Worm (Caenorhabditis elegans) whole organism, late embryonic: ENCODE measurements around the gene irg-5.

Experiments
- C38D4.7 ChIP-seq: fragments of 200-800 bp; sonication (Bioruptor generic); optimal IDR thresholded peaks from 2 replicates; lab custom pipeline; 2018; ENCODE audit warnings: mild to moderate bottlenecking, missing genetic modification characterization, moderate library complexity, missing compliant biosample characterization
- ahr-1 ChIP-seq: sonication (generic microtip); optimal IDR thresholded peaks from 2 replicates; lab custom pipeline; 2016; ENCODE audit warnings: missing genetic modification characterization, missing compliant biosample characterization
- ama-1 ChIP-seq: fragments of 150-350 bp; optimal IDR thresholded peaks from 2 replicates; lab custom pipeline; 2014
- elt-2 ChIP-seq: sonication (generic microtip); optimal IDR thresholded peaks from 2 replicates; lab custom pipeline; 2016; ENCODE audit warnings: missing genetic modification reagents, missing genetic modification characterization, missing compliant biosample characterization
- fkh-10 ChIP-seq: fragments of 150-350 bp; optimal IDR thresholded peaks from 2 replicates; lab custom pipeline; 2014; ENCODE audit warnings: missing biosample characterization, missing genetic modification reagents, missing genetic modification characterization
- fkh-6 ChIP-seq: sonication (generic microtip); optimal IDR thresholded peaks from 2 replicates; lab custom pipeline; 2016; ENCODE audit warnings: missing genetic modification characterization, missing compliant biosample characterization
- hlh-15 ChIP-seq: sonication (generic microtip); optimal IDR thresholded peaks from 2 replicates; lab custom pipeline; 2016; ENCODE audit warnings: missing genetic modification characterization, missing compliant biosample characterization
- hlh-30 ChIP-seq: sonication (generic microtip); optimal IDR thresholded peaks from 2 replicates; lab custom pipeline; 2017; ENCODE audit warnings: antibody characterized with exemption, missing genetic modification characterization, missing compliant biosample characterization; ENCODE audit not compliant: insufficient read depth
- nfya-1 ChIP-seq: sonication (generic microtip); optimal IDR thresholded peaks from 2 replicates; lab custom pipeline; 2017; ENCODE audit warnings: missing genetic modification characterization, mild to moderate bottlenecking, missing compliant biosample characterization, antibody characterized with exemption, moderate library complexity
- pax-1 ChIP-seq: fragments of 150-350 bp; optimal IDR thresholded peaks from 2 replicates; lab custom pipeline; 2014; ENCODE audit warnings: missing biosample characterization, missing genetic modification characterization
- pha-4 ChIP-seq: fragments of 150-350 bp; optimal IDR thresholded peaks from 2 replicates; lab custom pipeline; 2018; ENCODE audit warnings: missing biosample characterization, missing genetic modification reagents, missing genetic modification characterization
- pqm-1 ChIP-seq: sonication (generic microtip); optimal IDR thresholded peaks from 2 replicates; lab custom pipeline; 2016; ENCODE audit warnings: missing genetic modification characterization, missing compliant biosample characterization
- ttx-3 ChIP-seq: sonication (generic microtip); optimal IDR thresholded peaks from 2 replicates; lab custom pipeline; 2016; ENCODE audit warnings: missing genetic modification reagents, missing genetic modification characterization, missing compliant biosample characterization

DNA sequence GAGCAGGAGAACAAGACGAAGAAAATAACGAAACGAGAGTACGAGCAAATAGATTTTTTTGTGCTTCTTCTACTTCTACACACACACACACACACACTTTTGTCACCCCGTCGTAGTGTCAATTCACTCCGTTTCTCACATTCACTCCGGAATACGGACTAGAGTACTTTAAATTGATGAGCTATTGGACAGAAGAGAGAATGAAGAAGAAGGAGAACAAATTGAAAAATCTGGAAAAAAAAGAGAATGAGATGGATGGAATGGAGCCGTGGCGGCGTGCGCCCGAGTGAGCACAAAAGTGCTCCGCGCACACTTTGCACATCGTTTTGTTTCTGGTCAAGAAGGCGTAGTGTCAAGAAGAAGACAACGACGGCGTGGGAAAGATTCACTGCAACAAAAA is 50.8 kb downstream of the irg-5 start:
- TF ChIP-seq pha-4 (tag; lab: Kevin White, UChicago): no peak
- TF ChIP-seq pqm-1 (tag; lab: Kevin White, UChicago): no peak
- TF ChIP-seq ttx-3 (tag; lab: Kevin White, UChicago): no peak
- no peak for TF ChIP-seq nfya-1 (tag; lab: Kevin White, UChicago)
- TF ChIP-seq hlh-15: no peak
- TF ChIP-seq pax-1 (tag; lab: Kevin White, UChicago): no peak
- TF ChIP-seq hlh-30 (tag; lab: Kevin White, UChicago): no peak
- TF ChIP-seq fkh-6 (tag; lab: Kevin White, UChicago): no peak
- TF ChIP-seq C38D4.7 (GFP tag; lab: Kevin White, UChicago): no peak
- no peak for TF ChIP-seq ama-1 (lab: Kevin White, UChicago)
- TF ChIP-seq fkh-10 (GFP tag; lab: Kevin White, UChicago): no peak
- TF ChIP-seq ahr-1 (tag; lab: Kevin White, UChicago): no peak
- no peak for TF ChIP-seq elt-2 (tag; lab: Kevin White, UChicago)
